Worm (Caenorhabditis elegans) whole organism, L4 larva: ENCODE data around the gene T24B8.4.

Source experiments
- F26F4.8 ChIP-seq: fragments of 200-800 bp; sonication (Bioruptor generic); conservative IDR thresholded peaks from 2 replicates; pipeline ENCODE4 v1.3.6; 2022; ENCODE audit warnings: missing genetic modification characterization, missing compliant biosample characterization
- F44E2.7 ChIP-seq: fragments of 200-800 bp; sonication (Bioruptor generic); IDR thresholded peaks from 2 replicates; pipeline ENCODE4 v2.1.2; 2022; ENCODE audit warnings: missing genetic modification characterization, missing compliant biosample characterization
- F49E8.2 ChIP-seq: sonication (generic microtip); optimal IDR thresholded peaks from 2 replicates; lab custom pipeline; 2016; ENCODE audit warnings: missing compliant biosample characterization, mild to moderate bottlenecking, missing genetic modification characterization, borderline replicate concordance
- T26A8.4 ChIP-seq: fragments of 200-800 bp; sonication (Bioruptor generic); IDR thresholded peaks from 2 replicates; pipeline ENCODE4 v1.3.6; 2022; ENCODE audit warnings: missing genetic modification characterization, missing compliant biosample characterization
- Y75B8A.6 ChIP-seq: fragments of 200-800 bp; sonication (Bioruptor generic); IDR thresholded peaks from 2 replicates; pipeline ENCODE4 v1.3.6; 2022; ENCODE audit warnings: missing genetic modification reagents, missing genetic modification characterization, missing compliant biosample characterization
- ZK337.2 ChIP-seq: fragments of 200-800 bp; sonication (Bioruptor generic); IDR thresholded peaks from 2 replicates; pipeline ENCODE4 v1.3.6; 2022; ENCODE audit warnings: missing genetic modification reagents, missing genetic modification characterization, missing compliant biosample characterization
- aha-1 ChIP-seq: fragments of 150-350 bp; peaks from one replicate; lab custom pipeline; 2014; ENCODE audit warnings: missing biosample characterization, missing genetic modification characterization
- arid-1 ChIP-seq: fragments of 200-800 bp; sonication (Bioruptor generic); conservative IDR thresholded peaks from 2 replicates; pipeline ENCODE4 v1.3.6; 2022; ENCODE audit warnings: missing genetic modification reagents, missing genetic modification characterization, missing compliant biosample characterization
- ceh-20 ChIP-seq: fragments of 200-800 bp; sonication (Bioruptor generic); IDR thresholded peaks from 2 replicates; pipeline ENCODE4 v1.3.6; 2022; ENCODE audit warnings: missing genetic modification reagents, missing genetic modification characterization, missing compliant biosample characterization
- ceh-28 ChIP-seq: fragments of 150-350 bp; optimal IDR thresholded peaks from 2 replicates; lab custom pipeline; 2014; ENCODE audit warnings: missing biosample characterization, missing genetic modification reagents, missing genetic modification characterization
- ceh-32 ChIP-seq: sonication (generic microtip); optimal IDR thresholded peaks from 2 replicates; lab custom pipeline; 2016; ENCODE audit warnings: mild to moderate bottlenecking, missing genetic modification characterization, missing compliant biosample characterization; ENCODE audit not compliant: poor library complexity
- ceh-62 ChIP-seq: sonication (generic microtip); optimal IDR thresholded peaks from 2 replicates; lab custom pipeline; 2017; ENCODE audit warnings: missing biosample characterization, missing genetic modification characterization
- ceh-82 ChIP-seq: sonication (generic microtip); optimal IDR thresholded peaks from 2 replicates; lab custom pipeline; 2017; ENCODE audit warnings: missing biosample characterization, missing genetic modification characterization
- daf-16 ChIP-seq, 3 experiments: sonication (generic microtip); optimal IDR thresholded peaks; 2 replicates each; lab custom pipeline; 2016 to 2017; ENCODE audit warnings: missing genetic modification characterization in 3 of 3, missing genetic modification reagents in 3 of 3, mild to moderate bottlenecking in 2 of 3, missing compliant biosample characterization in 2 of 3, missing biosample characterization in 1 of 3, moderate library complexity in 1 of 3
- daf-19 ChIP-seq: fragments of 200-800 bp; sonication (Bioruptor generic); conservative IDR thresholded peaks from 2 replicates; pipeline ENCODE4 v1.3.6; 2022; ENCODE audit warnings: missing genetic modification characterization, missing compliant biosample characterization
- dmd-8 ChIP-seq: fragments of 200-800 bp; sonication (Bioruptor generic); IDR thresholded peaks from 2 replicates; pipeline ENCODE4 v1.3.6; 2022; ENCODE audit warnings: missing genetic modification characterization, missing compliant biosample characterization
- dpl-1 ChIP-seq: fragments of 150-350 bp; optimal IDR thresholded peaks from 2 replicates; lab custom pipeline; 2014; ENCODE audit warnings: missing biosample characterization, missing genetic modification reagents, missing genetic modification characterization
- duxl-1 ChIP-seq: sonication (generic microtip); optimal IDR thresholded peaks from 2 replicates; lab custom pipeline; 2016; ENCODE audit warnings: mild to moderate bottlenecking, missing genetic modification characterization, moderate library complexity, missing compliant biosample characterization; ENCODE audit not compliant: poor library complexity
- dve-1 ChIP-seq: sonication (generic microtip); optimal IDR thresholded peaks from 2 replicates; lab custom pipeline; 2017; ENCODE audit warnings: antibody characterized with exemption, mild to moderate bottlenecking, missing genetic modification characterization, missing compliant biosample characterization; ENCODE audit not compliant: insufficient read depth
- egl-43 ChIP-seq: fragments of 200-800 bp; sonication (Bioruptor generic); IDR thresholded peaks from 2 replicates; pipeline ENCODE4 v1.3.6; 2022; ENCODE audit warnings: missing genetic modification reagents, missing genetic modification characterization, missing compliant biosample characterization
- hlh-30 ChIP-seq: sonication (generic microtip); optimal IDR thresholded peaks from 2 replicates; lab custom pipeline; 2017; ENCODE audit warnings: antibody characterized with exemption, mild to moderate bottlenecking, missing genetic modification characterization, missing compliant biosample characterization; ENCODE audit not compliant: insufficient read depth
- lim-7 ChIP-seq: fragments of 200-800 bp; sonication (Bioruptor generic); IDR thresholded peaks from 2 replicates; pipeline ENCODE4 v1.3.6; 2022; ENCODE audit warnings: missing genetic modification characterization, missing compliant biosample characterization
- lin-13 ChIP-seq: fragments of 150-350 bp; optimal IDR thresholded peaks from 2 replicates; lab custom pipeline; 2014; ENCODE audit warnings: missing biosample characterization, missing genetic modification reagents, missing genetic modification characterization
- lin-15B ChIP-seq: fragments of 150-350 bp; sonication (generic microtip); optimal IDR thresholded peaks from 3 replicates; lab custom pipeline; 2014; ENCODE audit warnings: missing biosample characterization, missing genetic modification characterization
- lin-29 ChIP-seq: fragments of 200-800 bp; sonication (Bioruptor generic); IDR thresholded peaks from 2 replicates; pipeline ENCODE4 v1.3.6; 2022; ENCODE audit warnings: missing genetic modification reagents, missing genetic modification characterization, missing compliant biosample characterization
- lin-38 ChIP-seq: fragments of 200-800 bp; sonication (Bioruptor generic); IDR thresholded peaks from 2 replicates; pipeline ENCODE4 v1.3.6; 2022; ENCODE audit warnings: missing genetic modification reagents, missing genetic modification characterization, missing compliant biosample characterization
- lin-39 ChIP-seq: fragments of 150-350 bp; optimal IDR thresholded peaks from 2 replicates; lab custom pipeline; 2014; ENCODE audit warnings: missing biosample characterization, missing genetic modification reagents, missing genetic modification characterization
- lir-3 ChIP-seq: sonication (generic microtip); optimal IDR thresholded peaks from 2 replicates; lab custom pipeline; 2016; ENCODE audit warnings: mild to moderate bottlenecking, missing genetic modification characterization, missing compliant biosample characterization
- lsy-2 ChIP-seq, 2 experiments: fragments of 150-350 bp in 1 of 2; sonication (generic microtip) in 1 of 2; optimal IDR thresholded peaks; 2 replicates each; lab custom pipeline; 2014 to 2017; ENCODE audit warnings: missing biosample characterization in 2 of 2, missing genetic modification characterization in 2 of 2
- madf-9 ChIP-seq: fragments of 200-800 bp; sonication (Bioruptor generic); conservative IDR thresholded peaks from 2 replicates; pipeline ENCODE4 v1.3.6; 2022; ENCODE audit warnings: missing genetic modification reagents, missing genetic modification characterization, missing compliant biosample characterization
- mep-1 ChIP-seq: fragments of 150-350 bp; sonication (generic microtip); optimal IDR thresholded peaks from 3 replicates; lab custom pipeline; 2014; ENCODE audit warnings: missing biosample characterization, missing genetic modification characterization
- mes-2 ChIP-seq: sonication (generic microtip); optimal IDR thresholded peaks from 2 replicates; lab custom pipeline; 2016; ENCODE audit warnings: missing genotype, mild to moderate bottlenecking, missing genetic modification characterization, missing compliant biosample characterization; ENCODE audit not compliant: poor library complexity, severe bottlenecking
- mxl-3 ChIP-seq: fragments of 200-800 bp; sonication (Bioruptor generic); optimal IDR thresholded peaks from 2 replicates; lab custom pipeline; 2018; ENCODE audit warnings: mild to moderate bottlenecking, missing genetic modification characterization, missing compliant biosample characterization
- nhr-102 ChIP-seq: sonication (generic microtip); optimal IDR thresholded peaks from 2 replicates; lab custom pipeline; 2016; ENCODE audit warnings: mild to moderate bottlenecking, missing genetic modification characterization, moderate library complexity, missing compliant biosample characterization
- nhr-11 ChIP-seq: fragments of 150-350 bp; optimal IDR thresholded peaks from 2 replicates; lab custom pipeline; 2014; ENCODE audit warnings: missing biosample characterization, missing genetic modification characterization
- nhr-111 ChIP-seq: fragments of 200-800 bp; sonication (Bioruptor generic); optimal IDR thresholded peaks from 2 replicates; lab custom pipeline; 2018; ENCODE audit warnings: mild to moderate bottlenecking, missing genetic modification characterization, missing compliant biosample characterization
- nhr-237 ChIP-seq: sonication (generic microtip); optimal IDR thresholded peaks from 2 replicates; lab custom pipeline; 2017; ENCODE audit warnings: missing biosample characterization, missing genetic modification characterization
- pha-4 ChIP-seq, 2 experiments: fragments of 150-350 bp in 1 of 2; fragments of 200-800 bp in 1 of 2; sonication (Bioruptor generic) in 1 of 2; IDR thresholded peaks in 1 of 2; optimal IDR thresholded peaks in 1 of 2; 2 replicates each; pipeline versions ENCODE4 v1.3.6 to Lab custom; 2014 to 2022; ENCODE audit warnings: missing genetic modification characterization in 2 of 2, missing genetic modification reagents in 2 of 2, missing biosample characterization in 1 of 2, missing compliant biosample characterization in 1 of 2
- php-3 ChIP-seq: fragments of 200-800 bp; sonication (Bioruptor generic); IDR thresholded peaks from 2 replicates; pipeline ENCODE4 v1.3.6; 2022; ENCODE audit warnings: missing genetic modification reagents, missing genetic modification characterization, missing compliant biosample characterization
- pqm-1 ChIP-seq: sonication (generic microtip); optimal IDR thresholded peaks from 2 replicates; lab custom pipeline; 2017; ENCODE audit warnings: missing biosample characterization, missing genetic modification characterization
- skn-1 ChIP-seq: fragments of 150-350 bp; optimal IDR thresholded peaks from 2 replicates; lab custom pipeline; 2014; ENCODE audit warnings: missing biosample characterization, missing genetic modification characterization
- spr-1 ChIP-seq: sonication (generic microtip); optimal IDR thresholded peaks from 2 replicates; lab custom pipeline; 2016; ENCODE audit warnings: mild to moderate bottlenecking, missing genetic modification characterization, missing compliant biosample characterization
- tra-1 ChIP-seq: fragments of 200-800 bp; sonication (Bioruptor generic); IDR thresholded peaks from 2 replicates; pipeline ENCODE4 v1.3.6; 2022; ENCODE audit warnings: missing genetic modification reagents, missing genetic modification characterization, missing compliant biosample characterization
- zag-1 ChIP-seq: fragments of 150-350 bp; optimal IDR thresholded peaks from 2 replicates; lab custom pipeline; 2014; ENCODE audit warnings: missing biosample characterization, missing genetic modification characterization
- zip-2 ChIP-seq: fragments of 150-350 bp; optimal IDR thresholded peaks from 2 replicates; lab custom pipeline; 2014; ENCODE audit warnings: missing biosample characterization, missing genetic modification characterization
- ztf-7 ChIP-seq: fragments of 150-350 bp; optimal IDR thresholded peaks from 2 replicates; lab custom pipeline; 2014; ENCODE audit warnings: missing biosample characterization, missing genetic modification characterization

The T24B8.4 gene

DNA sequence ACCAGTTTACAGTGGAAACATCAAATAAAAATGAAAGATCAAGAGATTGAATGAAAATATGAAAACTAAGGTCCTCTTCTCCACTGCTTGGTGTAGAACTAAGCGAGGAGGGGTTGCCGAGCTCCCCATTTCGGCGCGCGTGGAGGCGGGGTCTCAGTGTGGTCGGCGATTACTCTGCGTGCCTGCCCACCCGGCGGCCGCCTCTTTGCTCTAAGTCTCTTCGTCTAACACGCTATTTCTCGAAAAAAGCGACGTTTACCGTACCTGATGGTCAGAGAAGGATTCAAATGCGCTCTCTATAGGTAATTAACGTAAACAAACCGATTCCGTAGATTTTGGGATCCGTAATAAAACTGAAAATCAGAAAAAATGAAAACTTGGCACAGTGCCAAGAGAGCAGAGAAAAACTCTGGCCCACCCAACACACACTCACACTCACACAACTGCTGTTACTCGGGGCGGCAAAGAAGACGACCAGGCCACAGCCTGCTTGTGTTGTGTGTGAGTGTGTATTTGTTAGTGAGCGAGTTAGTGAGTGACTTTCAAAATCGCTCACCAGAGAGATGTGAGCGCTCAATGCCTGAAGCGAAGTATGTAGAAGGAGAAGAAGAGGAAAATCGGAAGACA lies 9.0 kb downstream of the T24B8.4 start (continued):
- TF ChIP-seq F49E8.2 (tag; lab: Kevin White, UChicago), result no peak
- TF ChIP-seq dmd-8 (GFP tag; lab: Robert Waterston, UW), result no peak
- no peak for TF ChIP-seq F26F4.8 (GFP tag; lab: Robert Waterston, UW)
- TF ChIP-seq zip-2 (tag; lab: Kevin White, UChicago), result no peak
- no peak for TF ChIP-seq lin-29 (GFP tag; lab: Robert Waterston, UW)
- no peak for TF ChIP-seq zag-1
- TF ChIP-seq mxl-3, result peak; percentile 5
- peak; percentile 7 for TF ChIP-seq ceh-32 (tag; lab: Kevin White, UChicago)
- no peak for TF ChIP-seq duxl-1
- TF ChIP-seq lsy-2 (tag; optimal IDR thresholded peaks at IDR 0.05; lab: Kevin White, UChicago), result peak; percentile 72 to 76
- no peak for TF ChIP-seq pha-4 (GFP tag; IDR thresholded peaks at IDR 0.05; lab: Robert Waterston, UW)
- no peak for TF ChIP-seq pha-4 (tag; optimal IDR thresholded peaks at IDR 0.05; lab: Kevin White, UChicago)
- TF ChIP-seq arid-1 (GFP tag; lab: Robert Waterston, UW), result peak; percentile 28; the same call in 1 of the 2 replicates
- no peak for TF ChIP-seq lir-3 (tag; lab: Kevin White, UChicago)
- no peak for TF ChIP-seq lim-7 (GFP tag; lab: Robert Waterston, UW)
- no peak for TF ChIP-seq ceh-28 (tag; lab: Kevin White, UChicago)
- no peak for TF ChIP-seq skn-1 (tag; lab: Kevin White, UChicago)
- TF ChIP-seq lin-15B (tag; lab: Kevin White, UChicago), result no peak
- TF ChIP-seq nhr-237 (tag; lab: Kevin White, UChicago), result no peak
- peak; percentile 35 for TF ChIP-seq dpl-1 (GFP tag; lab: Kevin White, UChicago)
- TF ChIP-seq pqm-1 (tag; lab: Kevin White, UChicago), result no peak
- no peak for TF ChIP-seq ZK337.2 (GFP tag; lab: Robert Waterston, UW)
- no peak for TF ChIP-seq madf-9
- no peak for TF ChIP-seq lin-39
- peak; percentile 76 for TF ChIP-seq nhr-11 (tag; lab: Kevin White, UChicago)
- peak; percentile 72; the same call in 1 of the 2 replicates for TF ChIP-seq daf-19 (GFP tag; lab: Robert Waterston, UW)
- no peak for TF ChIP-seq ceh-20 (GFP tag; lab: Robert Waterston, UW)
- no peak for TF ChIP-seq nhr-111
- TF ChIP-seq egl-43, result no peak
- TF ChIP-seq, all 104 proteins: peak for 33

DNA sequence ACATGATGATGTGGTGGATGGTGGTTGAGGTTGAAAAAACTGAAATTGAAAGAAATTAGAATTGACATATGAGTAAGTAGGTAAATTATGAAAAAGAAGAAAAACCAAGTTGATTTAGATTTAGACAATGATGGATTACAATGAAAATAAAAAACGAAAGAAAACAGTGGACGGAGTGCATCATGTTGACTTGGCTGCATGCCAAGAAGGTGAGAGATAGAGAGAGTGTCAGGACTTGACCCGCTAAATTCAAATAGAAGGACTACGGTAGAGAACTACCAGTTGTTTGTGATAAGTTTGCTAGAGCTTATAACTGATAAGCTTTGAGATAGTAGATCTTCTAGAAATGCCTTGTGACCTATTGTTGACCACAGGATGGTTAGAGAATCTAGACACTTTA lies 9.5 kb downstream of the T24B8.4 start, which contains the start of gene T24B8.3:
Gene T24B8.3 (minus strand): TSS at position 39 of the 400 bp plus-strand sequence.
- TF ChIP-seq nhr-237 (tag; lab: Kevin White, UChicago) (no peak), dve-1 (tag; lab: Kevin White, UChicago) (peak; percentile 20), ceh-62 (tag; lab: Kevin White, UChicago) (no peak), mes-2 (tag; lab: Kevin White, UChicago) (peak; percentile 25), zag-1 (no peak), Y75B8A.6 (no peak), nhr-102 (tag; lab: Kevin White, UChicago) (no peak), mxl-3 (no peak), mep-1 (tag; lab: Kevin White, UChicago) (no peak), lsy-2 (tag; optimal IDR thresholded peaks at IDR 0.05; lab: Kevin White, UChicago) (peak in 1 of 2 experiments; percentile 58), lin-38 (GFP tag; lab: Robert Waterston, UW) (no peak), aha-1 (peak; percentile 95), tra-1 (GFP tag; lab: Robert Waterston, UW) (no peak), F44E2.7 (GFP tag; lab: Robert Waterston, UW) (no peak), daf-16 (GFP tag; optimal IDR thresholded peaks at IDR 0.05; lab: Kevin White, UChicago) (no peak), daf-16 (tag; optimal IDR thresholded peaks at IDR 0.05; lab: Kevin White, UChicago) (peak; percentile 45), lin-13 (GFP tag; lab: Kevin White, UChicago) (no peak), php-3 (GFP tag; lab: Robert Waterston, UW) (no peak), dpl-1 (GFP tag; lab: Kevin White, UChicago) (peak; percentile 1), lim-7 (GFP tag; lab: Robert Waterston, UW) (no peak), hlh-30 (tag; lab: Kevin White, UChicago) (peak; percentile 9), ceh-82 (tag; lab: Kevin White, UChicago) (no peak), ztf-7 (tag; lab: Kevin White, UChicago) (no peak), spr-1 (tag; lab: Kevin White, UChicago) (no peak), F49E8.2 (tag; lab: Kevin White, UChicago) (no peak), T26A8.4 (GFP tag; lab: Robert Waterston, UW) (no peak)
- TF ChIP-seq, all 104 proteins: peak for 7
